Worm (Caenorhabditis elegans) whole organism, L3 larva: ENCODE results near the gene fbxc-49.

ENCODE experiments used
- ceh-82 ChIP-seq: fragments of 150-350 bp; optimal IDR thresholded peaks from 2 replicates; lab custom pipeline; 2014; ENCODE audit warnings: missing biosample characterization, missing genetic modification characterization
- ceh-9 ChIP-seq: sonication (generic microtip); optimal IDR thresholded peaks from 2 replicates; lab custom pipeline; 2018; ENCODE audit warnings: missing biosample characterization, missing genetic modification characterization
- egl-27 ChIP-seq: sonication (generic microtip); optimal IDR thresholded peaks from 4 replicates; lab custom pipeline; 2017; ENCODE audit warnings: missing biosample characterization, missing genetic modification reagents, missing genetic modification characterization
- fkh-10 ChIP-seq: sonication (generic microtip); optimal IDR thresholded peaks from 2 replicates; lab custom pipeline; 2017; ENCODE audit warnings: missing biosample characterization, missing genetic modification reagents, missing genetic modification characterization
- nhr-12 ChIP-seq: fragments of 150-350 bp; optimal IDR thresholded peaks from 2 replicates; lab custom pipeline; 2014; ENCODE audit warnings: missing biosample characterization, missing genetic modification characterization
- nhr-23 ChIP-seq: fragments of 150-350 bp; optimal IDR thresholded peaks from 2 replicates; lab custom pipeline; 2014; ENCODE audit warnings: missing biosample characterization, missing genetic modification reagents, missing genetic modification characterization
- nhr-76 ChIP-seq: fragments of 150-350 bp; sonication (generic microtip); optimal IDR thresholded peaks from 5 replicates; lab custom pipeline; 2014; ENCODE audit warnings: missing biosample characterization, missing genetic modification characterization
- snpc-4 ChIP-seq: fragments of 150-350 bp; optimal IDR thresholded peaks from 2 replicates; lab custom pipeline; 2014; ENCODE audit warnings: missing biosample characterization, missing genetic modification characterization

ce11 chrII:2122762-2123161, 38.8 kb downstream of the fbxc-49 start:
- TF ChIP-seq fkh-10 (GFP tag; lab: Kevin White, UChicago) (no peak), nhr-76 (tag; lab: Kevin White, UChicago) (no peak), egl-27 (tag; lab: Kevin White, UChicago) (no peak), ceh-82 (no peak), snpc-4 (tag; lab: Kevin White, UChicago) (no peak), nhr-23 (tag; lab: Kevin White, UChicago) (no peak), nhr-12 (tag; lab: Kevin White, UChicago) (no peak), ceh-9 (tag; lab: Kevin White, UChicago) (no peak)
